Worm (Caenorhabditis elegans) whole organism, early embryonic: ENCODE measurements around the gene smim-14.

ENCODE experiments used
- B0310.2 ChIP-seq: sonication (generic microtip); optimal IDR thresholded peaks from 2 replicates; lab custom pipeline; 2016; ENCODE audit warnings: mild to moderate bottlenecking, missing genetic modification characterization, missing compliant biosample characterization
- F13C5.2 ChIP-seq: sonication (generic microtip); optimal IDR thresholded peaks from 2 replicates; lab custom pipeline; 2017; ENCODE audit warnings: mild to moderate bottlenecking, missing genetic modification characterization, inconsistent platforms, missing compliant biosample characterization
- aly-1 ChIP-seq: sonication (generic microtip); optimal IDR thresholded peaks from 2 replicates; lab custom pipeline; 2016; ENCODE audit warnings: missing genetic modification characterization, missing compliant biosample characterization
- ama-1 ChIP-seq: fragments of 150-350 bp; optimal IDR thresholded peaks from 2 replicates; lab custom pipeline; 2014
- ceh-13 ChIP-seq: fragments of 200-800 bp; sonication (Bioruptor generic); optimal IDR thresholded peaks from 2 replicates; lab custom pipeline; 2018; ENCODE audit warnings: mild to moderate bottlenecking, missing genetic modification characterization, missing compliant biosample characterization
- ceh-36 ChIP-seq: sonication (generic microtip); optimal IDR thresholded peaks from 2 replicates; lab custom pipeline; 2016; ENCODE audit warnings: missing genetic modification characterization, inconsistent platforms, missing compliant biosample characterization
- ets-7 ChIP-seq: sonication (generic microtip); optimal IDR thresholded peaks from 2 replicates; lab custom pipeline; 2016; ENCODE audit warnings: missing genotype, missing genetic modification characterization, missing compliant biosample characterization
- flt-1 ChIP-seq: fragments of 200-800 bp; sonication (Bioruptor generic); IDR thresholded peaks from 2 replicates; pipeline ENCODE4 v1.3.6; 2022; ENCODE audit warnings: missing genetic modification characterization, missing compliant biosample characterization
- hmbx-1 ChIP-seq: sonication (generic microtip); optimal IDR thresholded peaks from 2 replicates; lab custom pipeline; 2016; ENCODE audit warnings: mild to moderate bottlenecking, missing genetic modification characterization, missing compliant biosample characterization
- hmg-4 ChIP-seq: fragments of 200-800 bp; sonication (Bioruptor generic); optimal IDR thresholded peaks from 2 replicates; lab custom pipeline; 2018; ENCODE audit warnings: mild to moderate bottlenecking, missing genetic modification characterization, missing compliant biosample characterization
- hnd-1 ChIP-seq: sonication (generic microtip); optimal IDR thresholded peaks from 2 replicates; lab custom pipeline; 2016; ENCODE audit warnings: missing genetic modification characterization, missing compliant biosample characterization
- pes-1 ChIP-seq: fragments of 200-800 bp; sonication (Bioruptor generic); IDR thresholded peaks from 2 replicates; pipeline ENCODE4 v1.3.6; 2022; ENCODE audit warnings: missing genetic modification reagents, missing genetic modification characterization, missing compliant biosample characterization
- scrt-1 ChIP-seq: fragments of 200-800 bp; sonication (Bioruptor generic); IDR thresholded peaks from 2 replicates; pipeline ENCODE4 v1.3.6; 2022; ENCODE audit warnings: missing genetic modification characterization, missing compliant biosample characterization
- sea-1 ChIP-seq: fragments of 200-800 bp; sonication (Bioruptor generic); conservative IDR thresholded peaks from 2 replicates; pipeline ENCODE4 v1.3.6; 2022; ENCODE audit warnings: missing genetic modification characterization, missing compliant biosample characterization
- tbx-11 ChIP-seq: fragments of 200-800 bp; sonication (Bioruptor generic); IDR thresholded peaks from 2 replicates; pipeline ENCODE4 v1.3.6; 2022; ENCODE audit warnings: missing genetic modification characterization, missing compliant biosample characterization
- tbx-37 ChIP-seq: fragments of 200-800 bp; sonication (Bioruptor generic); conservative IDR thresholded peaks from 2 replicates; pipeline ENCODE4 v1.3.6; 2022; ENCODE audit warnings: missing genetic modification reagents, missing genetic modification characterization, missing compliant biosample characterization
- tra-4 ChIP-seq: sonication (generic microtip); optimal IDR thresholded peaks from 2 replicates; lab custom pipeline; 2017; ENCODE audit warnings: missing genetic modification characterization, missing compliant biosample characterization

The smim-14 gene

ce11 chrIII:3498957-3499356 lies 29.4 kb upstream of the smim-14 start, which contains the start of gene M01F1.9:
Gene M01F1.9, minus strand, starts transcription at chrIII:3499057.
- TF ChIP-seq aly-1 (tag; lab: Kevin White, UChicago) (no peak), tbx-11 (GFP tag; lab: Robert Waterston, UW) (no peak), flt-1 (GFP tag; lab: Robert Waterston, UW) (no peak), B0310.2 (tag; lab: Kevin White, UChicago) (no peak), hnd-1 (tag; lab: Kevin White, UChicago) (no peak)

- TF ChIP-seq ceh-13 (no peak), flt-1 (GFP tag; lab: Robert Waterston, UW) (no peak)
These were observed 23.6 kb upstream of the smim-14 start, which contains the start of gene gly-14 for ce11 chrIII:3493138-3493537. Gene gly-14, minus strand, starts transcription at chrIII:3493238.

ce11 chrIII:3488224-3488623 lies 18.7 kb upstream of the smim-14 start, which contains the start of gene C34C12.7:
Gene C34C12.7, minus strand, starts transcription at chrIII:3488341.
- no peak for TF ChIP-seq scrt-1 (GFP tag; lab: Robert Waterston, UW)
- TF ChIP-seq tbx-37 = no peak
- no peak for TF ChIP-seq pes-1
- TF ChIP-seq ets-7 (tag; lab: Kevin White, UChicago) = no peak
- TF ChIP-seq ceh-13 = no peak
- no peak for TF ChIP-seq ama-1 (lab: Kevin White, UChicago)
- no peak for TF ChIP-seq tbx-11 (GFP tag; lab: Robert Waterston, UW)
- no peak for TF ChIP-seq flt-1 (GFP tag; lab: Robert Waterston, UW)
- no peak for TF ChIP-seq hmg-4 (GFP tag; lab: Kevin White, UChicago)
- no peak for TF ChIP-seq aly-1 (tag; lab: Kevin White, UChicago)
- no peak for TF ChIP-seq hmbx-1 (tag; lab: Kevin White, UChicago)
- TF ChIP-seq tra-4 (tag; lab: Kevin White, UChicago) = no peak
- no peak for TF ChIP-seq hnd-1 (tag; lab: Kevin White, UChicago)
- no peak for TF ChIP-seq ceh-36 (tag; lab: Kevin White, UChicago)
- no peak for TF ChIP-seq F13C5.2
- TF ChIP-seq sea-1 (GFP tag; lab: Robert Waterston, UW) = no peak

- TF ChIP-seq B0310.2 (tag; lab: Kevin White, UChicago) = no peak
- TF ChIP-seq ceh-36 (tag; lab: Kevin White, UChicago) = no peak
- TF ChIP-seq tbx-11 (GFP tag; lab: Robert Waterston, UW) = no peak
- no peak for TF ChIP-seq ceh-13
- TF ChIP-seq scrt-1 (GFP tag; lab: Robert Waterston, UW) = no peak
- no peak for TF ChIP-seq aly-1 (tag; lab: Kevin White, UChicago)
- no peak for TF ChIP-seq hmg-4 (GFP tag; lab: Kevin White, UChicago)
- TF ChIP-seq sea-1 (GFP tag; lab: Robert Waterston, UW) = no peak
- no peak for TF ChIP-seq tbx-37
- no peak for TF ChIP-seq ets-7 (tag; lab: Kevin White, UChicago)
- TF ChIP-seq hnd-1 (tag; lab: Kevin White, UChicago) = no peak
- no peak for TF ChIP-seq hmbx-1 (tag; lab: Kevin White, UChicago)
- no peak for TF ChIP-seq pes-1
- no peak for TF ChIP-seq ama-1 (lab: Kevin White, UChicago)
- TF ChIP-seq flt-1 (GFP tag; lab: Robert Waterston, UW) = no peak
- no peak for TF ChIP-seq tra-4 (tag; lab: Kevin White, UChicago)
- TF ChIP-seq F13C5.2 = no peak
These were observed 17.6 kb upstream of the smim-14 start for ce11 chrIII:3487133-3487532.

- no peak for TF ChIP-seq sea-1 (GFP tag; lab: Robert Waterston, UW)
- TF ChIP-seq tbx-11 (GFP tag; lab: Robert Waterston, UW) = no peak
- no peak for TF ChIP-seq aly-1 (tag; lab: Kevin White, UChicago)
- TF ChIP-seq ets-7 (tag; lab: Kevin White, UChicago) = no peak
- TF ChIP-seq ceh-13 = no peak
- TF ChIP-seq ama-1 (lab: Kevin White, UChicago) = no peak
- TF ChIP-seq hmbx-1 (tag; lab: Kevin White, UChicago) = no peak
- TF ChIP-seq F13C5.2 = no peak
- TF ChIP-seq hmg-4 (GFP tag; lab: Kevin White, UChicago) = no peak
- TF ChIP-seq tra-4 (tag; lab: Kevin White, UChicago) = no peak
- no peak for TF ChIP-seq flt-1 (GFP tag; lab: Robert Waterston, UW)
- no peak for TF ChIP-seq B0310.2 (tag; lab: Kevin White, UChicago)
- TF ChIP-seq ceh-36 (tag; lab: Kevin White, UChicago) = no peak
- TF ChIP-seq scrt-1 (GFP tag; lab: Robert Waterston, UW) = no peak
- TF ChIP-seq hnd-1 (tag; lab: Kevin White, UChicago) = no peak
- no peak for TF ChIP-seq tbx-37
- no peak for TF ChIP-seq pes-1
These were observed 16.5 kb upstream of the smim-14 start for ce11 chrIII:3486055-3486454.

ce11 chrIII:3484995-3485394 lies 15.4 kb upstream of the smim-14 start:
- TF ChIP-seq pes-1 (no peak), hmbx-1 (tag; lab: Kevin White, UChicago) (no peak), B0310.2 (tag; lab: Kevin White, UChicago) (no peak), ceh-36 (tag; lab: Kevin White, UChicago) (no peak), aly-1 (tag; lab: Kevin White, UChicago) (no peak), tbx-37 (no peak), ets-7 (tag; lab: Kevin White, UChicago) (no peak), scrt-1 (GFP tag; lab: Robert Waterston, UW) (no peak), tra-4 (tag; lab: Kevin White, UChicago) (no peak), flt-1 (GFP tag; lab: Robert Waterston, UW) (no peak), sea-1 (GFP tag; lab: Robert Waterston, UW) (no peak), hnd-1 (tag; lab: Kevin White, UChicago) (no peak), F13C5.2 (no peak), ama-1 (lab: Kevin White, UChicago) (no peak), hmg-4 (GFP tag; lab: Kevin White, UChicago) (no peak), ceh-13 (no peak), tbx-11 (GFP tag; lab: Robert Waterston, UW) (no peak)

ce11 chrIII:3482291-3482690 lies 12.7 kb upstream of the smim-14 start, which contains the start of gene C34C12.6:
Gene C34C12.6, plus strand, starts transcription at chrIII:3482591.
- TF ChIP-seq hmg-4 (GFP tag; lab: Kevin White, UChicago) (no peak), aly-1 (tag; lab: Kevin White, UChicago) (no peak), ceh-13 (no peak), hmbx-1 (tag; lab: Kevin White, UChicago) (no peak), B0310.2 (tag; lab: Kevin White, UChicago) (no peak), tbx-11 (GFP tag; lab: Robert Waterston, UW) (no peak), scrt-1 (GFP tag; lab: Robert Waterston, UW) (no peak), ama-1 (lab: Kevin White, UChicago) (no peak), ceh-36 (tag; lab: Kevin White, UChicago) (no peak), tbx-37 (no peak), F13C5.2 (no peak), sea-1 (GFP tag; lab: Robert Waterston, UW) (no peak), tra-4 (tag; lab: Kevin White, UChicago) (no peak), hnd-1 (tag; lab: Kevin White, UChicago) (no peak), ets-7 (tag; lab: Kevin White, UChicago) (no peak), pes-1 (no peak), flt-1 (GFP tag; lab: Robert Waterston, UW) (no peak)
